Fruit fly (Drosophila melanogaster) whole organism, embryonic: ENCODE results near the gene CG14818.
A peak's percentile ranks its signal among the peaks of the same experiment; 100 is the strongest.

Experiments
- B-H2 ChIP-seq: fragments of 200-800 bp; sonication (Bioruptor generic); optimal IDR thresholded peaks from 2 replicates; lab custom pipeline; 2018; ENCODE audit warnings: missing biosample characterization, mild to moderate bottlenecking, missing genetic modification characterization
- Bdp1 ChIP-seq: fragments of 200-800 bp; sonication (Bioruptor generic); optimal IDR thresholded peaks from 3 replicates; lab custom pipeline; 2016; ENCODE audit warnings: missing biosample characterization, missing genetic modification characterization
- CG10654 ChIP-seq: fragments of 200-800 bp; sonication (Bioruptor generic); optimal IDR thresholded peaks from 2 replicates; lab custom pipeline; 2016; ENCODE audit warnings: missing biosample characterization, missing genetic modification characterization
- CG11456 ChIP-seq: fragments of 200-800 bp; sonication (Bioruptor generic); IDR thresholded peaks from 3 replicates; pipeline ENCODE4 v1.3.6; 2022; ENCODE audit warnings: missing biosample characterization, missing genetic modification characterization
- CG11504 ChIP-seq: fragments of 200-800 bp; sonication (Bioruptor generic); optimal IDR thresholded peaks from 3 replicates; lab custom pipeline; 2019; ENCODE audit warnings: missing biosample characterization, mild to moderate bottlenecking, missing genetic modification characterization, moderate library complexity
- CG11696 ChIP-seq: fragments of 200-800 bp; sonication (Bioruptor generic); IDR thresholded peaks from 2 replicates; pipeline ENCODE4 v1.3.6; 2022; ENCODE audit warnings: missing biosample characterization, missing genetic modification characterization
- CG12769 ChIP-seq: fragments of 200-800 bp; sonication (Bioruptor generic); optimal IDR thresholded peaks from 2 replicates; lab custom pipeline; 2019; ENCODE audit warnings: missing biosample characterization, mild to moderate bottlenecking, missing genetic modification characterization, moderate library complexity
- CG1603 ChIP-seq: fragments of 200-800 bp; sonication (Bioruptor generic); optimal IDR thresholded peaks from 2 replicates; lab custom pipeline; 2019; ENCODE audit warnings: missing biosample characterization, mild to moderate bottlenecking, missing genetic modification characterization, moderate library complexity
- CG17359 ChIP-seq: fragments of 200-800 bp; sonication (Bioruptor generic); optimal IDR thresholded peaks from 3 replicates; lab custom pipeline; 2018; ENCODE audit warnings: missing biosample characterization, mild to moderate bottlenecking, missing genetic modification characterization, moderate library complexity
- CG17361 ChIP-seq: fragments of 200-800 bp; sonication (Bioruptor generic); IDR thresholded peaks from 3 replicates; pipeline ENCODE4 v1.3.6; 2022; ENCODE audit warnings: missing biosample characterization, missing genetic modification characterization
- CG17802 ChIP-seq: fragments of 200-800 bp; sonication (Bioruptor generic); optimal IDR thresholded peaks from 2 replicates; lab custom pipeline; 2018; ENCODE audit warnings: missing biosample characterization, mild to moderate bottlenecking, missing genetic modification characterization, moderate library complexity
- CG17829 ChIP-seq: fragments of 200-800 bp; optimal IDR thresholded peaks from 2 replicates; lab custom pipeline; 2019; ENCODE audit warnings: missing biosample characterization, mild to moderate bottlenecking, missing genetic modification characterization, moderate library complexity
- CG1792 ChIP-seq: fragments of 200-800 bp; sonication (Bioruptor generic); optimal IDR thresholded peaks from 2 replicates; lab custom pipeline; 2016; ENCODE audit warnings: missing biosample characterization, missing genetic modification characterization
- CG2678 ChIP-seq: fragments of 200-800 bp; sonication (Bioruptor generic); optimal IDR thresholded peaks from 3 replicates; lab custom pipeline; 2019; ENCODE audit warnings: missing biosample characterization, mild to moderate bottlenecking, missing genetic modification characterization, moderate library complexity
- CG30020 ChIP-seq: fragments of 200-800 bp; optimal IDR thresholded peaks from 2 replicates; lab custom pipeline; 2019; ENCODE audit warnings: missing biosample characterization, mild to moderate bottlenecking, missing genetic modification characterization, moderate library complexity
- CG3281 ChIP-seq: fragments of 200-800 bp; sonication (Bioruptor generic); optimal IDR thresholded peaks from 3 replicates; lab custom pipeline; 2017; ENCODE audit warnings: missing biosample characterization, mild to moderate bottlenecking, missing genetic modification characterization
- CG33557 ChIP-seq: fragments of 200-800 bp; sonication (Bioruptor generic); optimal IDR thresholded peaks from 2 replicates; lab custom pipeline; 2019; ENCODE audit warnings: missing biosample characterization, mild to moderate bottlenecking, missing genetic modification characterization, moderate library complexity
- CG4328 ChIP-seq: fragments of 200-800 bp; sonication (Bioruptor generic); optimal IDR thresholded peaks from 3 replicates; lab custom pipeline; 2017; ENCODE audit warnings: missing biosample characterization, missing genetic modification reagents, missing genetic modification characterization
- CG6654 ChIP-seq: fragments of 200-800 bp; sonication (Bioruptor generic); optimal IDR thresholded peaks from 2 replicates; lab custom pipeline; 2017; ENCODE audit warnings: missing biosample characterization, mild to moderate bottlenecking, missing genetic modification characterization
- CG8290 ChIP-seq, 3 experiments: fragments of 200-800 bp; sonication (Bioruptor generic); optimal IDR thresholded peaks; 2 replicates each; lab custom pipeline; 2016 to 2019; ENCODE audit warnings: missing biosample characterization in 3 of 3, missing genetic modification characterization in 3 of 3, mild to moderate bottlenecking in 2 of 3, moderate library complexity in 1 of 3
- CG9932 ChIP-seq: fragments of 200-800 bp; sonication (Bioruptor generic); IDR thresholded peaks from 2 replicates; pipeline ENCODE4 v1.3.6; 2022; ENCODE audit warnings: missing biosample characterization, missing genetic modification characterization
- Chrac-16 ChIP-seq: fragments of 200-800 bp; sonication (Bioruptor generic); optimal IDR thresholded peaks from 3 replicates; lab custom pipeline; 2016; ENCODE audit warnings: missing biosample characterization, missing genetic modification characterization
- CkIIα-i1 ChIP-seq: fragments of 200-800 bp; sonication (Bioruptor generic); IDR thresholded peaks from 2 replicates; pipeline ENCODE4 v1.3.6; 2022; ENCODE audit warnings: missing biosample characterization, missing genetic modification characterization
- Dbx ChIP-seq: fragments of 200-800 bp; sonication (Bioruptor generic); IDR thresholded peaks from 3 replicates; pipeline ENCODE4 v1.3.6; 2022; ENCODE audit warnings: missing biosample characterization, missing genetic modification characterization
- Fer1 ChIP-seq: fragments of 200-800 bp; sonication (Bioruptor generic); optimal IDR thresholded peaks from 2 replicates; lab custom pipeline; 2017; ENCODE audit warnings: missing biosample characterization, mild to moderate bottlenecking, missing genetic modification characterization
- GATAe ChIP-seq: fragments of 200-800 bp; sonication (Bioruptor generic); conservative IDR thresholded peaks from 2 replicates; pipeline ENCODE4 v1.3.6; 2022; ENCODE audit warnings: missing biosample characterization, missing genetic modification characterization
- HHEX ChIP-seq: fragments of 200-800 bp; sonication (Bioruptor generic); optimal IDR thresholded peaks from 3 replicates; lab custom pipeline; 2017; ENCODE audit warnings: missing biosample characterization, mild to moderate bottlenecking, missing genetic modification characterization, missing genetic modification reagents
- Hr39 ChIP-seq: fragments of >200 bp; optimal IDR thresholded peaks from 2 replicates; lab custom pipeline; 2017
- Rfx ChIP-seq: fragments of 200-800 bp; sonication (Bioruptor generic); IDR thresholded peaks from 2 replicates; pipeline ENCODE4 v1.3.6; 2022; ENCODE audit warnings: missing biosample characterization, missing genetic modification characterization
- Ssrp ChIP-seq: fragments of 200-800 bp; sonication (Bioruptor generic); optimal IDR thresholded peaks from 2 replicates; lab custom pipeline; 2018; ENCODE audit warnings: missing biosample characterization, mild to moderate bottlenecking, missing genetic modification characterization, moderate library complexity
- Vsx1 ChIP-seq: fragments of 200-800 bp; sonication (Bioruptor generic); optimal IDR thresholded peaks from 2 replicates; lab custom pipeline; 2017; ENCODE audit warnings: missing biosample characterization, mild to moderate bottlenecking, missing genetic modification characterization, missing genetic modification reagents
- ac ChIP-seq: fragments of 200-800 bp; sonication (Bioruptor generic); optimal IDR thresholded peaks from 3 replicates; lab custom pipeline; 2017; ENCODE audit warnings: missing biosample characterization, mild to moderate bottlenecking, missing genetic modification characterization
- br ChIP-seq: fragments of >200 bp; optimal IDR thresholded peaks from 2 replicates; lab custom pipeline; 2017
- cas ChIP-seq: fragments of 200-800 bp; sonication (Bioruptor generic); IDR thresholded peaks from 2 replicates; pipeline ENCODE4 v1.3.6; 2022; ENCODE audit warnings: missing biosample characterization, missing genetic modification characterization
- caup ChIP-seq: fragments of 200-800 bp; sonication (Bioruptor generic); optimal IDR thresholded peaks from 3 replicates; lab custom pipeline; 2017; ENCODE audit warnings: missing biosample characterization, mild to moderate bottlenecking, missing genetic modification characterization, moderate library complexity; ENCODE audit not compliant: severe bottlenecking
- da ChIP-seq: fragments of 200-800 bp; sonication (Bioruptor generic); optimal IDR thresholded peaks from 2 replicates; lab custom pipeline; 2016; ENCODE audit warnings: missing biosample characterization, missing genetic modification characterization
- dati ChIP-seq: fragments of 200-800 bp; sonication (Bioruptor generic); IDR thresholded peaks from 2 replicates; pipeline ENCODE4 v1.3.6; 2022; ENCODE audit warnings: missing biosample characterization, missing genetic modification characterization
- ems ChIP-seq: fragments of 200-800 bp; sonication (Bioruptor generic); optimal IDR thresholded peaks from 3 replicates; lab custom pipeline; 2016; ENCODE audit warnings: missing biosample characterization, missing genetic modification characterization
- her ChIP-seq: fragments of 200-800 bp; sonication (Bioruptor generic); optimal IDR thresholded peaks from 2 replicates; lab custom pipeline; 2016; ENCODE audit warnings: missing biosample characterization, missing genetic modification characterization
- kay ChIP-seq: fragments of 200-800 bp; sonication (Bioruptor generic); optimal IDR thresholded peaks from 2 replicates; lab custom pipeline; 2016; ENCODE audit warnings: missing biosample characterization, missing genetic modification characterization
- lov ChIP-seq, 2 experiments: fragments of 200-800 bp in 1 of 2; fragments of >200 bp in 1 of 2; sonication (Bioruptor generic) in 1 of 2; IDR thresholded peaks in 1 of 2; optimal IDR thresholded peaks in 1 of 2; 2 replicates in 1 of 2; 3 replicates in 1 of 2; pipeline versions ENCODE4 v1.3.6 to Lab custom; 2017 to 2022; ENCODE audit warnings: missing biosample characterization in 1 of 2, missing genetic modification characterization in 1 of 2
- nom ChIP-seq: fragments of 200-800 bp; sonication (Bioruptor generic); optimal IDR thresholded peaks from 2 replicates; lab custom pipeline; 2017; ENCODE audit warnings: missing biosample characterization, missing genetic modification characterization, mild to moderate bottlenecking, moderate library complexity, missing genetic modification reagents
- odd ChIP-seq: fragments of 200-800 bp; sonication (Bioruptor generic); optimal IDR thresholded peaks from 2 replicates; lab custom pipeline; 2017; ENCODE audit warnings: missing biosample characterization, mild to moderate bottlenecking, missing genetic modification characterization
- schlank ChIP-seq: fragments of 200-800 bp; sonication (Bioruptor generic); optimal IDR thresholded peaks from 2 replicates; lab custom pipeline; 2018; ENCODE audit warnings: missing biosample characterization, mild to moderate bottlenecking, missing genetic modification characterization
- slou ChIP-seq: fragments of 200-800 bp; sonication (Bioruptor generic); optimal IDR thresholded peaks from 3 replicates; lab custom pipeline; 2016; ENCODE audit warnings: missing biosample characterization, missing genetic modification characterization
- sqz ChIP-seq: fragments of 200-800 bp; sonication (Bioruptor generic); optimal IDR thresholded peaks from 3 replicates; lab custom pipeline; 2018; ENCODE audit warnings: missing biosample characterization, mild to moderate bottlenecking, missing genetic modification characterization
- sr ChIP-seq: fragments of 200-800 bp; sonication (Bioruptor generic); IDR thresholded peaks from 3 replicates; pipeline ENCODE4 v1.3.6; 2022; ENCODE audit warnings: missing biosample characterization, missing genetic modification characterization
- trem ChIP-seq: fragments of 200-800 bp; optimal IDR thresholded peaks from 3 replicates; lab custom pipeline; 2019; ENCODE audit warnings: missing biosample characterization, mild to moderate bottlenecking, missing genetic modification characterization, moderate library complexity
- tx ChIP-seq: fragments of 200-800 bp; sonication (Bioruptor generic); optimal IDR thresholded peaks from 2 replicates; lab custom pipeline; 2016; ENCODE audit warnings: missing biosample characterization, missing genetic modification characterization
- vnd ChIP-seq: fragments of 200-800 bp; sonication (Bioruptor generic); IDR thresholded peaks from 3 replicates; pipeline ENCODE4 v1.3.6; 2022; ENCODE audit warnings: missing biosample characterization, missing genetic modification characterization; ENCODE audit not compliant: partially characterized antibody
- zen ChIP-seq: fragments of 200-800 bp; sonication (Bioruptor generic); optimal IDR thresholded peaks from 3 replicates; lab custom pipeline; 2018; ENCODE audit warnings: missing biosample characterization, mild to moderate bottlenecking, missing genetic modification characterization, moderate library complexity

CG14818 gene

DNA sequence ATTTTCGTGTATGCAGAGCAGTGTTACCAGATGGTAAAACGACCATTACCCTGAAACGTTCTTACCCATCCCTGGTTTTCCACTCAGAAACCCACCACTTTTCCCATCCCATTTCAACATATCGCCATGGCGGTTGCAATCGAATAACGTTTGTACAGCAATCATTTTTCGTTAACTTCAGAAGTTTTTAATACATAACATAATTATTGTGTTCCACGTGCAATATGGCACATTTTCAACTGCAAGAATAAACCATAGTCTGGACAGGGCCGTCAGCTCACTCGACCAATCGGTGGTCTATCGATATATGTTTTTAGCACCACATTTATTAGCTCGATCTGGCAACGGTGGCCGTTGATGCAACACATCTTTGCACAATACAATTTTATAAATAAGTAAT lies 10.4 kb upstream of the CG14818 start, which contains the start of the genes trr and mRpL16 (continued):
- peak; percentile 85 for TF ChIP-seq CG1603 (tag; lab: Kevin White, UChicago)
- peak; percentile 83 for TF ChIP-seq trem (tag; lab: Kevin White, UChicago)
- TF ChIP-seq her (GFP tag; lab: Kevin White, UChicago) = no peak
- peak; percentile 90 for TF ChIP-seq CG11504 (tag; lab: Kevin White, UChicago)
- no peak for TF ChIP-seq sr (GFP tag; lab: Robert Waterston, UW)
- no peak for TF ChIP-seq CG11696 (GFP tag; lab: Robert Waterston, UW)
- TF ChIP-seq Ssrp (tag; lab: Kevin White, UChicago) = no peak
- TF ChIP-seq B-H2 (GFP tag; lab: Kevin White, UChicago) = no peak
- TF ChIP-seq CG3281 (GFP tag; lab: Kevin White, UChicago) = no peak
- TF ChIP-seq Hr39 (lab: Kevin White, UChicago) = no peak
- no peak for TF ChIP-seq cas (GFP tag; lab: Robert Waterston, UW)
- TF ChIP-seq CG9932 (GFP tag; lab: Robert Waterston, UW) = peak; percentile 66
- no peak for TF ChIP-seq dati (GFP tag; lab: Robert Waterston, UW)
- peak; percentile 53 for TF ChIP-seq Fer1 (GFP tag; lab: Kevin White, UChicago)
- peak; percentile 71 for TF ChIP-seq vnd (GFP tag; lab: Robert Waterston, UW)
- no peak for TF ChIP-seq CG2678 (tag; lab: Kevin White, UChicago)
- TF ChIP-seq lov (optimal IDR thresholded peaks at IDR 0.05; lab: Kevin White, UChicago) = no peak
- TF ChIP-seq lov (GFP tag; IDR thresholded peaks at IDR 0.05; lab: Robert Waterston, UW) = no peak
- peak; percentile 36 for TF ChIP-seq caup (GFP tag; lab: Kevin White, UChicago)
- no peak for TF ChIP-seq ac (GFP tag; lab: Kevin White, UChicago)
- TF ChIP-seq CG17829 (tag; lab: Kevin White, UChicago) = peak; percentile 71
- no peak for TF ChIP-seq kay (GFP tag; lab: Kevin White, UChicago)
- TF ChIP-seq tx (GFP tag; lab: Kevin White, UChicago) = peak; percentile 31
- TF ChIP-seq br (lab: Kevin White, UChicago) = no peak
- TF ChIP-seq CG17802 (tag; lab: Kevin White, UChicago) = peak; percentile 100
- TF ChIP-seq nom (GFP tag; lab: Kevin White, UChicago) = no peak
- TF ChIP-seq Rfx (GFP tag; lab: Robert Waterston, UW) = peak; percentile 58
- TF ChIP-seq CG1792 (GFP tag; lab: Kevin White, UChicago) = peak; percentile 41
- no peak for TF ChIP-seq CG8290 (GFP tag; optimal IDR thresholded peaks at IDR 0.05; lab: Kevin White, UChicago)
- no peak for TF ChIP-seq CG8290 (tag; optimal IDR thresholded peaks at IDR 0.05; lab: Kevin White, UChicago)
- TF ChIP-seq sqz (GFP tag; lab: Kevin White, UChicago) = no peak
- TF ChIP-seq CkIIα-i1 (GFP tag; lab: Robert Waterston, UW) = no peak
- no peak for TF ChIP-seq GATAe
- TF ChIP-seq CG11456 = 0 out of 3 replicates have a peak, but pooled peaks have one; percentile 46
- TF ChIP-seq Vsx1 (GFP tag; lab: Kevin White, UChicago) = no peak
- TF ChIP-seq Dbx (GFP tag; lab: Robert Waterston, UW) = peak; percentile 71
- no peak for TF ChIP-seq CG33557 (GFP tag; lab: Kevin White, UChicago)
- TF ChIP-seq CG17361 = no peak; the same call in 2 of the 3 replicates
- peak; percentile 93 for TF ChIP-seq CG30020
- TF ChIP-seq HHEX (GFP tag; lab: Kevin White, UChicago) = no peak
- TF ChIP-seq slou = no peak
- no peak for TF ChIP-seq schlank (tag; lab: Kevin White, UChicago)
- TF ChIP-seq CG4328 (GFP tag; lab: Kevin White, UChicago) = no peak
- no peak for TF ChIP-seq da (GFP tag; lab: Kevin White, UChicago)
- TF ChIP-seq ems = no peak
- TF ChIP-seq CG12769 (tag; lab: Kevin White, UChicago) = no peak
- TF ChIP-seq Bdp1 (GFP tag; lab: Kevin White, UChicago) = no peak
- no peak for TF ChIP-seq CG10654 (GFP tag; lab: Kevin White, UChicago)
- TF ChIP-seq zen (tag; lab: Kevin White, UChicago) = peak; percentile 13
- peak; percentile 19 for TF ChIP-seq Chrac-16 (GFP tag; lab: Kevin White, UChicago)
- no peak for TF ChIP-seq odd (GFP tag; lab: Kevin White, UChicago)
- TF ChIP-seq CG17359 = no peak
- no peak for TF ChIP-seq CG6654 (GFP tag; lab: Kevin White, UChicago)
